Fruit fly (Drosophila melanogaster) ovary, adult (tissue): ENCODE measurements around the gene CG5250.

Source experiments
- CG17801 ChIP-seq: fragments of 200-800 bp; optimal IDR thresholded peaks from 2 replicates; lab custom pipeline; 2019; ENCODE audit warnings: missing biosample characterization, mild to moderate bottlenecking, missing genetic modification characterization, moderate library complexity; ENCODE audit not compliant: partially characterized antibody

Gene CG5250

DNA sequence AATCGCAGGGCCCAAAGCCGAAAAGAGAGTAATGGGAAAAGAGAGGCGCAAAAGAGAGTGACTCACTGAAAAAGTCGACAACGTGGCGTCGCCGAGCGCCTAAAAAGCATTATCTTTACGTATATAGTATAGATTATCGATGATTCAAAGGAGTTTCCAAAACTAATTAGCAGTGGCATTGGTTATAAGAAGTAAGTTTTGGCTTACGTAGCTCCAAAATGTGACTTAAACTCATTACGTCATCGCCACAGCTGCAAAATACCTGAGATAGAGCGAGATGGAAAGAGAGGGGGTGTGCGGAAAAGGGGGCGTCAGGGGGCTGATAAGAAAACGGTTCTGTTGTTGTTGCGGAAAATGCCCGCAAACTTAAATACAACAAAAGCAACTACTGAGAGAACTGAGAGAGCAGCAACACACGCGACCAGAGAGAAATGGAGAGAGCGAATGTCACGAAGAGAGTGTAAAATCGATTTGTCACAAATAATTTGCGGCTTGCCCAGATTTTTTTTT is 3.6 kb downstream of the CG5250 start:
- TF ChIP-seq CG17801 (GFP tag; lab: Kevin White, UChicago), result no peak

DNA sequence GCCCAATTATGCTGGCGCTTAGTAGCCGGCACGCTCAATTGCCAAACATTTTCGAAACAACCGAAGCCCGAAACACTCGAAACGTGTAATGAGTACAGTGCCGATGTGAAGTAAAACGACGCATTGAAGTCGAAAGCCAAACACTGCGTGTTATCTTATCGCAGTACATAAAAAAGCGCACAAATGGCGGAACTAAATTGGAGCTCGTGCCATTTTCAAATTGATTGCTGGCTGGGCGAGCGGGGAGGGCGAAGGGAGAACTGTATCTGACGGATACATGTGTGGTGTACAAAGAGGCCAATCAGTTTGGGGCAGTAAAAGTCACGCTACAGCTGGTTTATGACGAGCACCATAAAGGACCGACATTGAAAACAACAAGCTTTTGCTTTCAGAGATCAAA is 5.7 kb downstream of the CG5250 start:
- no peak for TF ChIP-seq CG17801 (GFP tag; lab: Kevin White, UChicago)

DNA sequence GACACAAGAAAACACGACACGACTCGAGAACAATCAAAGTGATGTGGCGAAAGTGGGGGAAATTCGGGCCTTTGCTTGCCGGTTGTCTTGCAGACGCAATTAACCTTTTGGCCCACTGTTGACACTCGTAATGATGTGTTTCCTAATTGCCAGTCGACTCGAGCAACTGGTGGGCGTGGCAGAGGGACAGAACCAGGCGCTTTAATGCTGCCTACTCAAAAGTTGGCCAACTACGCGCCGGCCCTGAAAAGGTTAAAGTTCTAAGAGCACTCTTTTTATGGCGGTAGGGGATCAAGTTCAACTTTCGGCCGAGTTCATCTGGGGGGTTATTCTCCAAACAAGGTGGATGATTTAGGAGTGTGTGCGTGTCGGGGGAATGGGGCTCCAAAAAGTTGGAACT is 7.7 kb downstream of the CG5250 start:
- TF ChIP-seq CG17801 (GFP tag; lab: Kevin White, UChicago), result no peak

DNA sequence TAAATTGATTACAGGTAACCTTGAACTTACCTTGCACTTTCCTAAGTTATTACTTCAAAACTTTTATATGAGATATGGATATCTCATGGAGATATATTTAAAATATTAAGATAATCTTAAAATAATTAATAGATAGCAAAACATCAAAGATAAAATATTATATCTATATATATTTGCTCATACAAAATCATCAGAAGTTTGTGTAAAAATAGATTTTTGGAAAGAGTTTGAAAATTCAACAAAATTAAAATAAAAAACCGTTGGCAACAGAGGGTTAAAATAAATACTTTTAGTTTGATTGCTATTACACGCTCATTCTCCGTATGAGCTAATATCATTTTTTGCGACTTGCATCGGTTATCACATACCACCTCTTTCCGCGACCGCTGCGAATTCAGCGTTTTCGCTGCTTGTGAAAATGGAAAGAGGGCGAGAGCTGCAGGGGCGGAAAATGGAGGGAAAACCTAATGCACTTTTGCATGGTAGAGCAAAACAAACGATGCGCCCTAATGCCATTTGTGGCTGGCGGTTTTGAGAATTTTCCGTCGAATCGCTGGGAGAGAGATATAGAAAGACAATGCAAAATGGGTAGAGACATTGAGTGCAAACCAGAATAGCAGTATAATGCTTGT is 16.4 kb downstream of the CG5250 start:
- TF ChIP-seq CG17801 (GFP tag; lab: Kevin White, UChicago), result peak; percentile 47

DNA sequence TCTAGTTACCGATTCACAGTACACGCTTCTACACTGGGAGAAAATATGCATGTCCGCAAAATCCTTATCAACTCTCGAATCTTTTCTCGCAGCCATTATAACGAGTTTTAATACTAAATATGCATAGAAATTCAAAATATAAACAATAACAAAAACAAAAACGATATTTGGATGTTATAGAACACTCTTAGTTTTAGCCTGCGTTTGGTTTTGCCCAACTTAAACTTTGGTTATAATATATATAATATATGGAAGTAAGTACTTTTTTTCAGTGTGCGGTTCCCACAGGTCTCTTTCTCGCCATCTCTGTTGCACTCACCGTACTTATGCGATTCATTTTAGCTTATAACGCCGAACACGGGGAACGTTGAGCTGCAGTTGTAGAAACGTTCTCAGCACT is 17.3 kb downstream of the CG5250 start, which contains the start of gene cry:
cry (plus strand) TSS at position 377 of the 400 bp plus-strand sequence.
- TF ChIP-seq CG17801 (GFP tag; lab: Kevin White, UChicago), result peak; percentile 97

DNA sequence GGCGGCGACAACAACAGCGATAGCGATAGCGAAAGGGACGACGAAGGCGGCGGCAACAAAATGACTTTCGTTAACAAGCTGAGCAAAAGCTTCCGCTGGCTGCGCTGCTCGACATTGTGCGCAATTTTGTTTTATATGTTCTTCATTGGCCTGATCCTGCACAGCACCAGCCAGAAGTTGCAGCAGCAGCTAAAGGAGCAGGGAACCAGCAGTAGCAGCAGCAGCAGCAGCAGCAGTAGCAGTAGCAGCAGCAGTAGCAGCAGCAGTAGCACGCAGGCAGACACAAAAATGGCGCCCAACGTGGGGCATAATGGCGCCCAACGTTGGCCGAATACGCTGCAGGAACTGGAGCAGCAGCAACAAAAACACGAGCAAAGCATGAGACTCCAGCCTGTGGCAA is 39.1 kb downstream of the CG5250 start:
- TF ChIP-seq CG17801 (GFP tag; lab: Kevin White, UChicago), result no peak

DNA sequence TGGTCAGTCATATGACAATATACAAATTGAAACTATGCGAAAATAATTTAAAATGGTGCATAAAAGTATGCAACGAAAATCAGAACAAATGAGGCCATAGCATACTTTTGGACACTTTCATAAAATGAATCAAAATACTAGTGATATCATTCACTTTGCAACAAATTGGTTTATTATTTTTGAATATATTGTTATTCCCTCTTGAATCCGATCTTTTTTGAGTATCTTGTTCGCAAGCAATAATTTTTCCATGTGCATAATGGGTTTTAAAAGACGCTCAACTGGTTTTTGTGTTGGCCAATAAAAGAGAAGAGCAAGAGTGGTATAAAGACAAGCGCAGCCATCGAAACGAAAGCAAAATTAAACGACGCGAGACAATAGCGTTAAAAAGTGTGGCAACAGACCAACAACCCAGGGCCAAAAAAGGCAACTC is 41.3 kb downstream of the CG5250 start:
- no peak for TF ChIP-seq CG17801 (GFP tag; lab: Kevin White, UChicago)

DNA sequence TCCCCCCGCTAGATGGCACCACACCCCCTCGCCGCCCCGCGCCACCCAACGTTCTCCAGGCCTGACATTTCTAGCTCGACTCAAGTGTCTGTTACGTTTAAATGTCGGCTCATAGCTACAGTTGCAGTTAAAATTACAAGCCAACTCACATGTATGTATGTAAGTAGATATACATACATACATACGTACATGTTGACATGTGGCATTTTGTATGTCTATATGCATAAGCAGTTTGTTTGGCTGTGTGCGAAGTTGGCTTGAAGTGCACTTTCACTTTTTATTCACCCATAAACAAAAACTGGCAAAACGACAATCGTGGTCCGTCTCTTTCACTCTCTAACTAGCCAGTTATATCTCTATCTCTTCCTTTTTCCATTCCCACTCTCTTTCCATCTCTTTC is 46.2 kb downstream of the CG5250 start:
- no peak for TF ChIP-seq CG17801 (GFP tag; lab: Kevin White, UChicago)

DNA sequence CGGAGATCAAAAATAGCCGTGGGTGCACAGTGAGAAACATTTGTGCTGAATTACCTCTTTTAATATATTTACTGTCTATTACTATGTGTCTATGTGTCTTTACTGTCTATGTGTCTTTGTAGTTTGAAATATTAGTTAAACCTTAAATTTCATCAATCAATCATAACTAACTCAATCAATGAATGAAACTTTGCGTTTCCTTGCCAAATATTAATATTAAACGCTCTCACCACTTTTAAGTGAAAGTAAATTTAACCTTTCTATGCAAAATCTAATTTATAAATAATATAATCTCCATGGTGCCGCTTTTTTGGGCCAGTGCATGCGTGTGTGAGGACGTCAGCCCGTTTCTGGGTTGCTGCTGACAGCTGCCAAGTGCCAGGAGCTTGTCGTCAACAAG is 47.9 kb downstream of the CG5250 start:
- TF ChIP-seq CG17801 (GFP tag; lab: Kevin White, UChicago), result no peak

DNA sequence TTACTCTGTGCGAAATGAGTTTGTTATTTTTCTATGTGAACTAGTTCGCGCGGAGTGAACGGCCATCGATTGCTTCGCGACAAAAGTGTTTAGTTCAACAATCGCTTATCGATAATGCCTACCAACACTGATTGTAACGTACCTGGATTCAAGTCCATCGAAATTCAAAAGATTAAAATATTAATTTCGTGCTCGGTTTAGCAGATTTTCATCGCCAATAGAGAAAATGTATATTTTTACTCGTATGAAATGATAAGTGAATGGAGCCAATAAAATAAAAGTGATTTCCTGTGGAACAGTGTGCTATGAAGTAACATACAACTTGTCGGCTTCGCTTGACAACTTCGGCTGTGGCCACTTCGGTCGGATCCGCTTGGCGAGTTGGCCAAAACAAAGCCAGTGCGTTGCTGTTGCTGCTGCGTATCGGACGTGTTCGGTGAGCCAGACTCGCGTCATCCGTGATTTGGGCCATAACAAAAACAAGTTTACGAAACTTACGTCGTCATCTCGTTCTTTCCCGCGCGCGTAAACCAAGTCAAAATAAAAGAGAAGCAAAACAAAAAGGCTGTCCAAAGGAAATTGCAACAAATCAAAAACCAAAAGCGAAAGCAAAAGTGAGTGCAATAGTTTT is 48.7 kb downstream of the CG5250 start, which contains the start of the genes CG5555 and myd:
CG5555 (minus strand) TSS at position 276 of the 631 bp plus-strand sequence.
myd (plus strand) TSS at position 397 of the 631 bp plus-strand sequence.
- no peak for TF ChIP-seq CG17801 (GFP tag; lab: Kevin White, UChicago)
